Worm (Caenorhabditis elegans) whole organism, L2 larva: Measurements from ENCODE around the gene clh-5.
A peak's percentile ranks its signal among the peaks of the same experiment; 100 is the strongest.

Experiments used
- C34F6.9 ChIP-seq: fragments of 150-350 bp; optimal IDR thresholded peaks from 2 replicates; lab custom pipeline; 2014; ENCODE audit warnings: missing biosample characterization, missing genetic modification characterization
- F13H6.1 ChIP-seq: sonication (generic microtip); optimal IDR thresholded peaks from 2 replicates; lab custom pipeline; 2016; ENCODE audit warnings: missing genetic modification characterization, missing compliant biosample characterization
- R02D3.7 ChIP-seq: fragments of 150-350 bp; optimal IDR thresholded peaks from 2 replicates; lab custom pipeline; 2014; ENCODE audit warnings: missing biosample characterization, missing genetic modification characterization
- ZK546.5 ChIP-seq: sonication (generic microtip); optimal IDR thresholded peaks from 2 replicates; lab custom pipeline; 2017; ENCODE audit warnings: missing biosample characterization, missing genetic modification characterization
- alr-1 ChIP-seq: fragments of 150-350 bp; optimal IDR thresholded peaks from 2 replicates; lab custom pipeline; 2014; ENCODE audit warnings: missing biosample characterization, missing genetic modification characterization
- ama-1 ChIP-seq: fragments of 150-350 bp; optimal IDR thresholded peaks from 2 replicates; lab custom pipeline; 2018; ENCODE audit warnings: inconsistent platforms
- blmp-1 ChIP-seq: sonication (generic microtip); optimal IDR thresholded peaks from 2 replicates; lab custom pipeline; 2017; ENCODE audit warnings: missing genetic modification characterization, mild to moderate bottlenecking, missing compliant biosample characterization, antibody characterized with exemption, moderate library complexity; ENCODE audit not compliant: insufficient read depth
- ceh-16 ChIP-seq: fragments of 150-350 bp; optimal IDR thresholded peaks from 2 replicates; lab custom pipeline; 2014; ENCODE audit warnings: missing biosample characterization, missing genetic modification characterization
- ceh-82 ChIP-seq: fragments of 150-350 bp; optimal IDR thresholded peaks from 2 replicates; lab custom pipeline; 2014; ENCODE audit warnings: missing biosample characterization, missing genetic modification characterization
- crh-2 ChIP-seq: sonication (generic microtip); optimal IDR thresholded peaks from 2 replicates; lab custom pipeline; 2017; ENCODE audit warnings: missing biosample characterization, missing genetic modification characterization
- dmd-4 ChIP-seq: sonication (generic microtip); optimal IDR thresholded peaks from 2 replicates; lab custom pipeline; 2017; ENCODE audit warnings: missing biosample characterization, missing genetic modification characterization
- egl-27 ChIP-seq: sonication (generic microtip); optimal IDR thresholded peaks from 3 replicates; lab custom pipeline; 2017; ENCODE audit warnings: missing biosample characterization, missing genetic modification reagents, missing genetic modification characterization
- elt-1 ChIP-seq: fragments of 150-350 bp; optimal IDR thresholded peaks from 2 replicates; lab custom pipeline; 2014; ENCODE audit warnings: missing biosample characterization, missing genetic modification characterization
- elt-3 ChIP-seq: sonication (generic microtip); optimal IDR thresholded peaks from 2 replicates; lab custom pipeline; 2017; ENCODE audit warnings: missing biosample characterization, missing genetic modification characterization
- fos-1 ChIP-seq: fragments of 150-350 bp; optimal IDR thresholded peaks from 2 replicates; lab custom pipeline; 2014; ENCODE audit warnings: missing biosample characterization, missing genetic modification characterization
- gmeb-1 ChIP-seq: fragments of 150-350 bp; optimal IDR thresholded peaks from 2 replicates; lab custom pipeline; 2014; ENCODE audit warnings: missing biosample characterization, missing genetic modification characterization
- lin-11 ChIP-seq: fragments of 150-350 bp; sonication (generic microtip); optimal IDR thresholded peaks from 2 replicates; lab custom pipeline; 2014; ENCODE audit warnings: missing biosample characterization, missing genetic modification characterization, inconsistent platforms, mixed read lengths
- lin-13 ChIP-seq: fragments of 150-350 bp; optimal IDR thresholded peaks from 2 replicates; lab custom pipeline; 2014; ENCODE audit warnings: missing biosample characterization, missing genetic modification reagents, missing genetic modification characterization
- lin-39 ChIP-seq: fragments of 150-350 bp; optimal IDR thresholded peaks from 2 replicates; lab custom pipeline; 2014; ENCODE audit warnings: missing biosample characterization, missing genetic modification reagents, missing genetic modification characterization
- lsy-2 ChIP-seq, 2 experiments: fragments of 150-350 bp in 1 of 2; sonication (generic microtip) in 1 of 2; optimal IDR thresholded peaks; 2 replicates each; lab custom pipeline; 2014 to 2017; ENCODE audit warnings: missing biosample characterization in 2 of 2, missing genetic modification characterization in 2 of 2
- mab-5 ChIP-seq: fragments of 150-350 bp; optimal IDR thresholded peaks from 2 replicates; lab custom pipeline; 2014; ENCODE audit warnings: missing biosample characterization, missing genetic modification characterization
- mbf-1 ChIP-seq: sonication (generic microtip); optimal IDR thresholded peaks from 2 replicates; lab custom pipeline; 2017; ENCODE audit warnings: missing biosample characterization, missing genetic modification characterization
- mdl-1 ChIP-seq, 2 experiments: fragments of 150-350 bp in 1 of 2; sonication (generic microtip) in 1 of 2; optimal IDR thresholded peaks; 2 replicates each; lab custom pipeline; 2017; ENCODE audit warnings: missing biosample characterization in 2 of 2, missing genetic modification characterization in 2 of 2
- nhr-10 ChIP-seq: sonication (generic microtip); optimal IDR thresholded peaks from 2 replicates; lab custom pipeline; 2017; ENCODE audit warnings: missing biosample characterization, missing genetic modification characterization
- nhr-11 ChIP-seq: fragments of 150-350 bp; optimal IDR thresholded peaks from 2 replicates; lab custom pipeline; 2014; ENCODE audit warnings: missing biosample characterization, missing genetic modification characterization
- nhr-12 ChIP-seq: fragments of 150-350 bp; optimal IDR thresholded peaks from 2 replicates; lab custom pipeline; 2014; ENCODE audit warnings: missing biosample characterization, missing genetic modification characterization
- nhr-129 ChIP-seq: fragments of 150-350 bp; optimal IDR thresholded peaks from 2 replicates; lab custom pipeline; 2014; ENCODE audit warnings: missing biosample characterization, missing genetic modification characterization
- nhr-21 ChIP-seq: fragments of 150-350 bp; optimal IDR thresholded peaks from 2 replicates; lab custom pipeline; 2014; ENCODE audit warnings: missing biosample characterization, missing genetic modification characterization
- nhr-237 ChIP-seq: fragments of 150-350 bp; optimal IDR thresholded peaks from 2 replicates; lab custom pipeline; 2014; ENCODE audit warnings: missing biosample characterization, missing genetic modification characterization
- nhr-25 ChIP-seq: fragments of 150-350 bp; sonication (generic microtip); optimal IDR thresholded peaks from 3 replicates; lab custom pipeline; 2014; ENCODE audit warnings: missing biosample characterization, missing genetic modification characterization
- nhr-6 ChIP-seq: fragments of 150-350 bp; optimal IDR thresholded peaks from 2 replicates; lab custom pipeline; 2014; ENCODE audit warnings: missing biosample characterization, missing genetic modification characterization
- nhr-77 ChIP-seq: fragments of 150-350 bp; optimal IDR thresholded peaks from 2 replicates; lab custom pipeline; 2014; ENCODE audit warnings: missing biosample characterization, missing genetic modification characterization
- peb-1 ChIP-seq: fragments of 150-350 bp; optimal IDR thresholded peaks from 2 replicates; lab custom pipeline; 2014; ENCODE audit warnings: missing biosample characterization, missing genetic modification characterization
- sem-4 ChIP-seq: fragments of 150-350 bp; optimal IDR thresholded peaks from 2 replicates; lab custom pipeline; 2014; ENCODE audit warnings: missing biosample characterization, missing genetic modification reagents, missing genetic modification characterization
- sma-3 ChIP-seq: sonication (generic microtip); optimal IDR thresholded peaks from 2 replicates; lab custom pipeline; 2016; ENCODE audit warnings: missing genetic modification reagents, missing genetic modification characterization, missing compliant biosample characterization
- sma-9 ChIP-seq, 2 experiments: fragments of 150-350 bp in 1 of 2; sonication (generic microtip) in 1 of 2; optimal IDR thresholded peaks; 2 replicates each; lab custom pipeline; 2014 to 2016; ENCODE audit warnings: missing genetic modification characterization in 2 of 2, mild to moderate bottlenecking in 1 of 2, missing biosample characterization in 1 of 2, missing compliant biosample characterization in 1 of 2, missing genetic modification reagents in 1 of 2, moderate library complexity in 1 of 2
- unc-55 ChIP-seq: fragments of 150-350 bp; sonication (generic microtip); optimal IDR thresholded peaks from 3 replicates; lab custom pipeline; 2014; ENCODE audit warnings: missing biosample characterization, missing genetic modification reagents, missing genetic modification characterization
- unc-62 ChIP-seq: fragments of 150-350 bp; optimal IDR thresholded peaks from 2 replicates; lab custom pipeline; 2014; ENCODE audit warnings: missing biosample characterization, missing genetic modification reagents, missing genetic modification characterization
- zag-1 ChIP-seq: fragments of 150-350 bp; optimal IDR thresholded peaks from 2 replicates; lab custom pipeline; 2014; ENCODE audit warnings: missing biosample characterization, missing genetic modification characterization
- ztf-1 ChIP-seq: fragments of 200-800 bp; sonication (Bioruptor generic); conservative IDR thresholded peaks from 2 replicates; pipeline ENCODE4 v1.3.6; 2022; ENCODE audit warnings: missing genetic modification characterization, missing compliant biosample characterization
- ztf-4 ChIP-seq: fragments of 150-350 bp; optimal IDR thresholded peaks from 2 replicates; lab custom pipeline; 2014; ENCODE audit warnings: missing biosample characterization, missing genetic modification characterization

Gene clh-5

DNA sequence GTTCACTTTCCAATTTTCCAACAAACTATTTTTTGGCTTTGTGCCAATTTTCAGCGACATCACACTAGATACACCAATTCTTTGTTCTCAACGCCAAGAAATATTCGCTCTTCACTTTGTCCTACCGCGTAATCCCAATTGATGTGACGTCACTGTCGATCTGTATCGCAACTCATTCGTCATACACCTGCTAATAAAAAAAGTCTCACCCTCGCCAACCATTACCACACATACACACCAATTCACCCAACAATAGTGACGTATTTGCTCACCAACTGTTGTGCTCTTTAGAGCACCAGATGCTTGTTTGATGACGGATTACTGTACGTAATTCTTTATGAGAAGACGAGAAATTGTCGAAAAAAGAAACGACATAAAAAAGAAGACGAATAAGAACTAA is 35.1 kb downstream of the clh-5 start:
- TF ChIP-seq ztf-4 (tag; lab: Kevin White, UChicago) (no peak), nhr-237 (tag; lab: Kevin White, UChicago) (no peak), nhr-11 (tag; lab: Kevin White, UChicago) (no peak), dmd-4 (tag; lab: Kevin White, UChicago) (no peak), C34F6.9 (tag; lab: Kevin White, UChicago) (no peak), gmeb-1 (tag; lab: Kevin White, UChicago) (no peak), nhr-6 (tag; lab: Kevin White, UChicago) (no peak), unc-62 (GFP tag; lab: Kevin White, UChicago) (no peak), sma-9 (GFP tag; optimal IDR thresholded peaks at IDR 0.05; lab: Kevin White, UChicago) (no peak), sma-9 (tag; optimal IDR thresholded peaks at IDR 0.05; lab: Kevin White, UChicago) (no peak), lin-39 (tag; lab: Kevin White, UChicago) (no peak)

DNA sequence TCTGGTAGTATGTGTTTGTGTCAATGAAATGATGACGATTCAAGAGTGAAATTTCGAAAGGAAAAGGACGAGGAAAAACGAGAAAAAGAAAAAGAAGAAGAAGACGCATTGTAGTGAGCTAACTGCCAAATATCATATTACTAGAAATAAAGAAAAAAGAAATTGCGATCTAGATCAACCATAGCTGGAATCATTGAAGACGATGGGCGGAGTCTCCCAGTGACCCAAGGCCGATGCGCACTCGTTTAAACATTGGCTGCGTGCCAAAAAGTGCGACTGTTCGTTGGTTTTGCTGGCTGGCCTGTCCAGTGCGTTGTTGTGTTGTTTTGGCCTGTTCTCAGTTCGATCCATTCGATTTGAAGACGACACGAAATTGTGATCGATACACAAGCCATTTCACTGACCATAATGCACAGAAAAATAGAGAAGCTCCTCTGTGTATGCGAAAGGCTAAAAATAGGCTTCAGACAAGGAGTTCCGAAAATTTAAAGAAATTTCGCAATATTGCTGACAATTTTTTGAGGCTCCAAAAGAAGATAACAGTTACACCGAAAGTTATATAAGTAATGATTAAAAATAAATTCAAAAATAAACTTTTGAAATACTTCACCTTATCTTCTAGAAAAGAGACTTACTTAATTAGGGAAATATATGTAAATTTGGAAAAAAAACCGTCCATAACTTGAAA is 36.0 kb downstream of the clh-5 start:
- TF ChIP-seq unc-55 (GFP tag; lab: Kevin White, UChicago), result peak; percentile 8
- TF ChIP-seq dmd-4 (tag; lab: Kevin White, UChicago), result no peak
- TF ChIP-seq lsy-2 (tag; optimal IDR thresholded peaks at IDR 0.05; lab: Kevin White, UChicago), result no peak
- TF ChIP-seq peb-1 (tag; lab: Kevin White, UChicago), result no peak
- peak; percentile 40 for TF ChIP-seq nhr-25
- TF ChIP-seq ztf-1 (GFP tag; lab: Robert Waterston, UW), result no peak
- TF ChIP-seq sem-4 (tag; lab: Kevin White, UChicago), result no peak

DNA sequence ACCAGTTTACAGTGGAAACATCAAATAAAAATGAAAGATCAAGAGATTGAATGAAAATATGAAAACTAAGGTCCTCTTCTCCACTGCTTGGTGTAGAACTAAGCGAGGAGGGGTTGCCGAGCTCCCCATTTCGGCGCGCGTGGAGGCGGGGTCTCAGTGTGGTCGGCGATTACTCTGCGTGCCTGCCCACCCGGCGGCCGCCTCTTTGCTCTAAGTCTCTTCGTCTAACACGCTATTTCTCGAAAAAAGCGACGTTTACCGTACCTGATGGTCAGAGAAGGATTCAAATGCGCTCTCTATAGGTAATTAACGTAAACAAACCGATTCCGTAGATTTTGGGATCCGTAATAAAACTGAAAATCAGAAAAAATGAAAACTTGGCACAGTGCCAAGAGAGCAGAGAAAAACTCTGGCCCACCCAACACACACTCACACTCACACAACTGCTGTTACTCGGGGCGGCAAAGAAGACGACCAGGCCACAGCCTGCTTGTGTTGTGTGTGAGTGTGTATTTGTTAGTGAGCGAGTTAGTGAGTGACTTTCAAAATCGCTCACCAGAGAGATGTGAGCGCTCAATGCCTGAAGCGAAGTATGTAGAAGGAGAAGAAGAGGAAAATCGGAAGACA is 36.7 kb downstream of the clh-5 start:
- peak; percentile 61 for TF ChIP-seq crh-2 (tag; lab: Kevin White, UChicago)
- TF ChIP-seq nhr-12 (tag; lab: Kevin White, UChicago), result no peak
- TF ChIP-seq ztf-1 (GFP tag; lab: Robert Waterston, UW), result no peak
- no peak for TF ChIP-seq elt-1
- no peak for TF ChIP-seq alr-1 (tag; lab: Kevin White, UChicago)
- peak; percentile 19 to 52 for TF ChIP-seq mdl-1 (tag; optimal IDR thresholded peaks at IDR 0.05; lab: Kevin White, UChicago)
- peak; percentile 32 for TF ChIP-seq lin-13
- no peak for TF ChIP-seq ZK546.5
- peak; percentile 40 for TF ChIP-seq sma-3
- TF ChIP-seq lin-39 (tag; lab: Kevin White, UChicago), result no peak
- no peak for TF ChIP-seq mbf-1 (tag; lab: Kevin White, UChicago)
- peak; percentile 40 for TF ChIP-seq mab-5 (tag; lab: Kevin White, UChicago)
- TF ChIP-seq elt-3 (tag; lab: Kevin White, UChicago), result no peak
- TF ChIP-seq nhr-129 (tag; lab: Kevin White, UChicago), result peak; percentile 95
- no peak for TF ChIP-seq blmp-1 (tag; lab: Kevin White, UChicago)
- peak; percentile 63 for TF ChIP-seq sma-9 (GFP tag; optimal IDR thresholded peaks at IDR 0.05; lab: Kevin White, UChicago)
- TF ChIP-seq sma-9 (tag; optimal IDR thresholded peaks at IDR 0.05; lab: Kevin White, UChicago), result no peak
- TF ChIP-seq gmeb-1 (tag; lab: Kevin White, UChicago), result peak; percentile 40
- TF ChIP-seq nhr-21 (tag; lab: Kevin White, UChicago), result no peak
- no peak for TF ChIP-seq nhr-6 (tag; lab: Kevin White, UChicago)
- TF ChIP-seq dmd-4 (tag; lab: Kevin White, UChicago), result no peak
- no peak for TF ChIP-seq nhr-10
- TF ChIP-seq ceh-82 (tag; lab: Kevin White, UChicago), result no peak
- peak; percentile 84 for TF ChIP-seq F13H6.1
- TF ChIP-seq sem-4 (tag; lab: Kevin White, UChicago), result peak; percentile 40
- TF ChIP-seq C34F6.9 (tag; lab: Kevin White, UChicago), result peak; percentile 80
- peak; percentile 30 for TF ChIP-seq nhr-25
- TF ChIP-seq lin-11, result peak; percentile 71
- peak; percentile 79 for TF ChIP-seq zag-1
- TF ChIP-seq fos-1, result peak; percentile 62
- TF ChIP-seq unc-55 (GFP tag; lab: Kevin White, UChicago), result peak; percentile 81
- no peak for TF ChIP-seq R02D3.7
- TF ChIP-seq lsy-2 (tag; optimal IDR thresholded peaks at IDR 0.05; lab: Kevin White, UChicago), result peak; percentile 43 to 84
- TF ChIP-seq egl-27 (tag; lab: Kevin White, UChicago), result peak; percentile 54
- no peak for TF ChIP-seq nhr-77 (tag; lab: Kevin White, UChicago)
- peak; percentile 32 for TF ChIP-seq ama-1 (lab: Kevin White, UChicago)
- peak; percentile 71 for TF ChIP-seq ztf-4 (tag; lab: Kevin White, UChicago)
- peak; percentile 24 for TF ChIP-seq ceh-16 (tag; lab: Kevin White, UChicago)
